Worm (Caenorhabditis elegans) whole organism, L3 larva: ENCODE data around the gene amt-3.

ENCODE experiments used
- ZK546.5 ChIP-seq: sonication (generic microtip); optimal IDR thresholded peaks from 2 replicates; lab custom pipeline; 2017; ENCODE audit warnings: missing biosample characterization, missing genetic modification characterization
- fos-1 ChIP-seq: fragments of 150-350 bp; optimal IDR thresholded peaks from 2 replicates; lab custom pipeline; 2014; ENCODE audit warnings: missing biosample characterization, missing genetic modification characterization
- unc-39 ChIP-seq: sonication (generic microtip); optimal IDR thresholded peaks from 4 replicates; lab custom pipeline; 2017; ENCODE audit warnings: missing biosample characterization, missing genetic modification characterization
- ztf-11 ChIP-seq: fragments of 150-350 bp; optimal IDR thresholded peaks from 2 replicates; lab custom pipeline; 2014; ENCODE audit warnings: missing biosample characterization, missing genetic modification characterization
- ztf-4 ChIP-seq: fragments of 150-350 bp; optimal IDR thresholded peaks from 2 replicates; lab custom pipeline; 2014; ENCODE audit warnings: missing biosample characterization, missing genetic modification characterization

ce11 chrII:8404748-8405147 is 35.8 kb upstream of the amt-3 start, which contains the start of gene skpo-1:
- TF ChIP-seq ztf-11 (tag; lab: Kevin White, UChicago) (no peak), fos-1 (tag; lab: Kevin White, UChicago) (no peak), unc-39 (tag; lab: Kevin White, UChicago) (no peak), ZK546.5 (tag; lab: Kevin White, UChicago) (no peak), ztf-4 (tag; lab: Kevin White, UChicago) (no peak)
